Worm (Caenorhabditis elegans) whole organism, young adult: ENCODE results near the gene tag-153.

Experiments
- B0019.2 ChIP-seq: fragments of 200-800 bp; sonication (Bioruptor generic); conservative IDR thresholded peaks from 2 replicates; pipeline ENCODE4 v1.3.6; 2022; ENCODE audit warnings: missing genetic modification reagents, missing genetic modification characterization, missing compliant biosample characterization
- C17E4.6 ChIP-seq: fragments of 200-800 bp; sonication (Bioruptor generic); IDR thresholded peaks from 2 replicates; pipeline ENCODE4 v1.3.6; 2022; ENCODE audit warnings: missing genetic modification reagents, missing genetic modification characterization, missing compliant biosample characterization
- F10E7.11 ChIP-seq: sonication (generic microtip); optimal IDR thresholded peaks from 2 replicates; lab custom pipeline; 2017; ENCODE audit warnings: mild to moderate bottlenecking, missing genetic modification characterization, moderate library complexity, missing compliant biosample characterization
- F39B2.1 ChIP-seq: fragments of 200-800 bp; sonication (Bioruptor generic); IDR thresholded peaks from 2 replicates; pipeline ENCODE4 v1.3.6; 2022; ENCODE audit warnings: missing genetic modification reagents, missing genetic modification characterization, missing compliant biosample characterization
- K12H6.12 ChIP-seq: fragments of 200-800 bp; sonication (Bioruptor generic); optimal IDR thresholded peaks from 2 replicates; lab custom pipeline; 2018; ENCODE audit warnings: mild to moderate bottlenecking, missing genetic modification characterization, missing compliant biosample characterization
- Y67H2A.10 ChIP-seq: fragments of 200-800 bp; sonication (Bioruptor generic); conservative IDR thresholded peaks from 2 replicates; pipeline ENCODE4 v1.3.6; 2022; ENCODE audit warnings: missing genetic modification reagents, missing genetic modification characterization, missing compliant biosample characterization
- ZK185.1 ChIP-seq: sonication (generic microtip); optimal IDR thresholded peaks from 2 replicates; lab custom pipeline; 2016; ENCODE audit warnings: mild to moderate bottlenecking, missing genetic modification characterization, missing compliant biosample characterization; ENCODE audit not compliant: poor library complexity, severe bottlenecking
- atf-7 ChIP-seq: sonication (generic microtip); optimal IDR thresholded peaks from 2 replicates; lab custom pipeline; 2017; ENCODE audit warnings: mild to moderate bottlenecking, missing genetic modification characterization, missing compliant biosample characterization
- ceh-27 ChIP-seq: fragments of 200-800 bp; sonication (Bioruptor generic); optimal IDR thresholded peaks from 2 replicates; lab custom pipeline; 2018; ENCODE audit warnings: mild to moderate bottlenecking, missing genetic modification characterization, moderate library complexity, missing compliant biosample characterization
- ceh-58 ChIP-seq: fragments of 200-800 bp; sonication (Bioruptor generic); IDR thresholded peaks from 2 replicates; pipeline ENCODE4 v1.3.6; 2022; ENCODE audit warnings: missing genetic modification characterization, missing compliant biosample characterization
- ceh-91 ChIP-seq: fragments of 200-800 bp; sonication (Bioruptor generic); IDR thresholded peaks from 2 replicates; pipeline ENCODE4 v1.3.6; 2022; ENCODE audit warnings: missing genetic modification reagents, missing genetic modification characterization, missing compliant biosample characterization
- chd-7 ChIP-seq: sonication (generic microtip); optimal IDR thresholded peaks from 2 replicates; lab custom pipeline; 2016; ENCODE audit warnings: mild to moderate bottlenecking, missing genetic modification characterization, moderate library complexity, missing compliant biosample characterization
- dpl-1 ChIP-seq: fragments of 150-350 bp; optimal IDR thresholded peaks from 2 replicates; lab custom pipeline; 2014; ENCODE audit warnings: missing biosample characterization, missing genetic modification reagents, missing genetic modification characterization
- efl-1 ChIP-seq: fragments of 150-350 bp; optimal IDR thresholded peaks from 2 replicates; lab custom pipeline; 2014; ENCODE audit warnings: missing biosample characterization, missing genetic modification reagents, missing genetic modification characterization
- egrh-3 ChIP-seq: fragments of 200-800 bp; sonication (Bioruptor generic); IDR thresholded peaks from 2 replicates; pipeline ENCODE4 v1.3.6; 2022; ENCODE audit warnings: missing genetic modification reagents, missing genetic modification characterization, missing compliant biosample characterization
- ets-4 ChIP-seq: fragments of 200-800 bp; sonication (Bioruptor generic); optimal IDR thresholded peaks from 2 replicates; lab custom pipeline; 2018; ENCODE audit warnings: mild to moderate bottlenecking, missing genetic modification characterization, missing compliant biosample characterization
- hmg-1.2 ChIP-seq: fragments of 200-800 bp; sonication (Bioruptor generic); IDR thresholded peaks from 2 replicates; pipeline ENCODE4 v1.3.6; 2022; ENCODE audit warnings: missing genetic modification reagents, missing genetic modification characterization, missing compliant biosample characterization
- hsf-1 ChIP-seq: fragments of 200-800 bp; sonication (Bioruptor generic); IDR thresholded peaks from 2 replicates; pipeline ENCODE4 v1.3.6; 2022; ENCODE audit warnings: missing genetic modification reagents, missing genetic modification characterization, missing compliant biosample characterization
- lag-1 ChIP-seq: fragments of 200-800 bp; sonication (Bioruptor generic); IDR thresholded peaks from 2 replicates; pipeline ENCODE4 v1.3.6; 2022; ENCODE audit warnings: missing genetic modification reagents, missing genetic modification characterization, missing compliant biosample characterization
- lin-26 ChIP-seq: fragments of 200-800 bp; sonication (Bioruptor generic); IDR thresholded peaks from 2 replicates; pipeline ENCODE4 v1.3.6; 2022; ENCODE audit warnings: missing genetic modification reagents, missing genetic modification characterization, missing compliant biosample characterization
- lin-35 ChIP-seq, 3 experiments: fragments of 150-350 bp in 2 of 3; sonication (generic microtip) in 1 of 3; optimal IDR thresholded peaks; 2 replicates each; lab custom pipeline; 2014 to 2018; ENCODE audit warnings: missing biosample characterization in 3 of 3, missing genetic modification characterization in 3 of 3, missing genetic modification reagents in 3 of 3
- lin-40 ChIP-seq: sonication (generic microtip); optimal IDR thresholded peaks from 2 replicates; lab custom pipeline; 2016; ENCODE audit warnings: missing genetic modification characterization, mild to moderate bottlenecking, missing compliant biosample characterization, missing genotype, missing genetic modification reagents
- lin-54 ChIP-seq: fragments of 200-800 bp; sonication (Bioruptor generic); optimal IDR thresholded peaks from 2 replicates; lab custom pipeline; 2018; ENCODE audit warnings: mild to moderate bottlenecking, missing genetic modification characterization, missing compliant biosample characterization
- lir-1 ChIP-seq: fragments of 200-800 bp; sonication (Bioruptor generic); conservative IDR thresholded peaks from 2 replicates; pipeline ENCODE4 v1.3.6; 2022; ENCODE audit warnings: missing genetic modification reagents, missing genetic modification characterization, missing compliant biosample characterization
- lsl-1 ChIP-seq: fragments of 200-800 bp; sonication (Bioruptor generic); optimal IDR thresholded peaks from 2 replicates; lab custom pipeline; 2018; ENCODE audit warnings: mild to moderate bottlenecking, missing genetic modification characterization, moderate library complexity, missing compliant biosample characterization
- madf-3 ChIP-seq: fragments of 200-800 bp; sonication (Bioruptor generic); IDR thresholded peaks from 2 replicates; pipeline ENCODE4 v1.3.6; 2022; ENCODE audit warnings: missing genetic modification reagents, missing genetic modification characterization, missing compliant biosample characterization
- madf-6 ChIP-seq: fragments of 200-800 bp; sonication (Bioruptor generic); IDR thresholded peaks from 2 replicates; pipeline ENCODE4 v1.3.6; 2022; ENCODE audit warnings: missing genetic modification reagents, missing genetic modification characterization, missing compliant biosample characterization
- mel-28 ChIP-seq: sonication (generic microtip); optimal IDR thresholded peaks from 2 replicates; lab custom pipeline; 2016; ENCODE audit warnings: borderline replicate concordance, mild to moderate bottlenecking, missing genetic modification characterization, missing compliant biosample characterization
- nfya-1 ChIP-seq: sonication (generic microtip); optimal IDR thresholded peaks from 2 replicates; lab custom pipeline; 2017; ENCODE audit warnings: antibody characterized with exemption, missing compliant biosample characterization, missing genetic modification characterization, borderline replicate concordance; ENCODE audit not compliant: insufficient read depth
- nfya-2 ChIP-seq: fragments of 200-800 bp; sonication (Bioruptor generic); IDR thresholded peaks from 2 replicates; pipeline ENCODE4 v1.3.6; 2022; ENCODE audit warnings: missing genetic modification reagents, missing genetic modification characterization, missing compliant biosample characterization
- nfyb-1 ChIP-seq: fragments of 200-800 bp; sonication (Bioruptor generic); IDR thresholded peaks from 2 replicates; pipeline ENCODE4 v1.3.6; 2022; ENCODE audit warnings: missing genetic modification reagents, missing genetic modification characterization, missing compliant biosample characterization
- nhr-80 ChIP-seq: sonication (generic microtip); optimal IDR thresholded peaks from 2 replicates; lab custom pipeline; 2016; ENCODE audit warnings: missing genetic modification characterization, missing compliant biosample characterization
- snpc-1.1 ChIP-seq: sonication (generic microtip); optimal IDR thresholded peaks from 2 replicates; lab custom pipeline; 2017; ENCODE audit warnings: missing genetic modification characterization, mild to moderate bottlenecking, missing compliant biosample characterization, antibody characterized with exemption, moderate library complexity, missing genotype, missing genetic modification reagents; ENCODE audit not compliant: insufficient read depth
- snpc-4 ChIP-seq, 5 experiments: fragments of 150-350 bp in 1 of 5; sonication (generic microtip) in 4 of 5; optimal IDR thresholded peaks; 2 replicates each; lab custom pipeline; 2014 to 2018; ENCODE audit warnings: missing genetic modification characterization in 5 of 5, missing biosample characterization in 3 of 5, antibody characterized with exemption in 2 of 5, mild to moderate bottlenecking in 2 of 5, missing compliant biosample characterization in 2 of 5, missing genotype in 2 of 5, moderate library complexity in 2 of 5, missing genetic modification reagents in 1 of 5
- somi-1 ChIP-seq: fragments of 200-800 bp; sonication (Bioruptor generic); optimal IDR thresholded peaks from 2 replicates; lab custom pipeline; 2018; ENCODE audit warnings: mild to moderate bottlenecking, missing genetic modification characterization, missing compliant biosample characterization
- unc-130 ChIP-seq: sonication (generic microtip); optimal IDR thresholded peaks from 2 replicates; lab custom pipeline; 2016; ENCODE audit warnings: missing genetic modification reagents, missing genetic modification characterization, missing compliant biosample characterization
- ztf-18 ChIP-seq: sonication (generic microtip); optimal IDR thresholded peaks from 2 replicates; lab custom pipeline; 2016; ENCODE audit warnings: missing genotype, mild to moderate bottlenecking, missing genetic modification characterization, missing compliant biosample characterization
- ztf-3 ChIP-seq: fragments of 200-800 bp; sonication (Bioruptor generic); optimal IDR thresholded peaks from 2 replicates; lab custom pipeline; 2018; ENCODE audit warnings: mild to moderate bottlenecking, missing genetic modification characterization, missing compliant biosample characterization

Gene tag-153

DNA sequence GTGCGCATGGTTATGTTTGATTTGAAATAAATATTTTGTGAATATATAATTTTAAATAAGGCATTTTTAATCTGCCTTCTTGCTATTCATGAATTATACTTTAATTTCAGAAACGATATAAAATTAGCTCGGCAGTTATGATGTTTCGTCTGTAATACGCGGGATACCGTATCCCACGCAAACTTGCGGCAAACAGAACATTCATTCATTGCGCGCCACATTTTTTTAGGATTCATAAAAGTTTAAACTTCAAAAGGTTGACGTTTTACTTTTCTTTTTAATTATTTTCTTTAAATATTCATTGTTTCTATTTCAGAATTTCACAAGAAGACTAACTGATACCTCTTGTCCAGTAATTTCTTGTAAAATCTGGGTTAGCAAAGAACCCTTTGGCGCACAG lies at the start of gene tag-153:
Gene tag-153 (plus strand): TSS at position 200 of the 400 bp plus-strand sequence.
- TF ChIP-seq ceh-91 (no peak), snpc-1.1 (tag; lab: Kevin White, UChicago) (no peak), unc-130 (GFP tag; lab: Kevin White, UChicago) (no peak), madf-3 (GFP tag; lab: Robert Waterston, UW) (no peak), C17E4.6 (GFP tag; lab: Robert Waterston, UW) (no peak), nfyb-1 (GFP tag; lab: Robert Waterston, UW) (no peak), lin-54 (no peak), madf-6 (GFP tag; lab: Robert Waterston, UW) (peak; percentile 62; the same call in 1 of the 2 replicates), lin-26 (GFP tag; lab: Robert Waterston, UW) (no peak), lin-40 (tag; lab: Kevin White, UChicago) (no peak), mel-28 (tag; lab: Kevin White, UChicago) (no peak), dpl-1 (GFP tag; lab: Kevin White, UChicago) (peak; percentile 17), nfya-1 (no peak), efl-1 (GFP tag; lab: Kevin White, UChicago) (peak; percentile 66), ceh-58 (GFP tag; lab: Robert Waterston, UW) (no peak)
- TF ChIP-seq, all 124 proteins: peak for 3

DNA sequence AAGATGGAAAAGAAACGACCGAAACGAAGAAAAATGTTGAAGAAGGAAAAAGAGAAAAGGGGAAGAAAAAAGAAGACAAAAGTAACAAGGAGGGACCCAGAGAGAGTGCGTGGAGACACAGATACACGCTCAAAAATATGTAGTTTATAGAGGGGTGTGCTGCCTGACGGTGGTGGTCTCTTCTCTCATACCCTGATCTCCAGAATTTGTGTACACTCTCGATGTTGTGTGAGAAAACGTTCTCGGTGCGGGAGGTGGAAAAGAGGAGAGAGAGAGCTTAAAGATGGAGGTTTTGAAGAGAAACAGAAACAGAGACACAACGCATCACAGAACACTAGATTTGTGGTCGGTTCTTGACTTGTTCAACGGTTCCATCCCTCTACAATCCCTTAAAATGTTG lies 49.3 kb upstream of the tag-153 start:
- TF ChIP-seq ceh-27 (GFP tag; lab: Kevin White, UChicago) (peak; percentile 81), F10E7.11 (tag; lab: Kevin White, UChicago) (no peak), egrh-3 (GFP tag; lab: Robert Waterston, UW) (0 out of 2 replicates have a peak, but pooled peaks have one; percentile 22), snpc-4 (GFP tag; optimal IDR thresholded peaks at IDR 0.05; lab: Kevin White, UChicago) (peak; percentile 5), snpc-4 (tag; optimal IDR thresholded peaks at IDR 0.05; lab: Kevin White, UChicago) (no peak), lag-1 (GFP tag; lab: Robert Waterston, UW) (no peak), nfyb-1 (GFP tag; lab: Robert Waterston, UW) (0 out of 2 replicates have a peak, but pooled peaks have one; percentile 59), dpl-1 (GFP tag; lab: Kevin White, UChicago) (no peak), hmg-1.2 (peak; percentile 66; the same call in 1 of the 2 replicates), F39B2.1 (GFP tag; lab: Robert Waterston, UW) (no peak), ZK185.1 (peak; percentile 12), lsl-1 (GFP tag; lab: Kevin White, UChicago) (no peak), somi-1 (GFP tag; lab: Kevin White, UChicago) (peak; percentile 62), atf-7 (tag; lab: Kevin White, UChicago) (peak; percentile 9), chd-7 (tag; lab: Kevin White, UChicago) (peak; percentile 42), K12H6.12 (tag; lab: Kevin White, UChicago) (peak; percentile 51), lin-40 (tag; lab: Kevin White, UChicago) (peak; percentile 68), ceh-91 (no peak)
- TF ChIP-seq, all 124 proteins: peak for 11

DNA sequence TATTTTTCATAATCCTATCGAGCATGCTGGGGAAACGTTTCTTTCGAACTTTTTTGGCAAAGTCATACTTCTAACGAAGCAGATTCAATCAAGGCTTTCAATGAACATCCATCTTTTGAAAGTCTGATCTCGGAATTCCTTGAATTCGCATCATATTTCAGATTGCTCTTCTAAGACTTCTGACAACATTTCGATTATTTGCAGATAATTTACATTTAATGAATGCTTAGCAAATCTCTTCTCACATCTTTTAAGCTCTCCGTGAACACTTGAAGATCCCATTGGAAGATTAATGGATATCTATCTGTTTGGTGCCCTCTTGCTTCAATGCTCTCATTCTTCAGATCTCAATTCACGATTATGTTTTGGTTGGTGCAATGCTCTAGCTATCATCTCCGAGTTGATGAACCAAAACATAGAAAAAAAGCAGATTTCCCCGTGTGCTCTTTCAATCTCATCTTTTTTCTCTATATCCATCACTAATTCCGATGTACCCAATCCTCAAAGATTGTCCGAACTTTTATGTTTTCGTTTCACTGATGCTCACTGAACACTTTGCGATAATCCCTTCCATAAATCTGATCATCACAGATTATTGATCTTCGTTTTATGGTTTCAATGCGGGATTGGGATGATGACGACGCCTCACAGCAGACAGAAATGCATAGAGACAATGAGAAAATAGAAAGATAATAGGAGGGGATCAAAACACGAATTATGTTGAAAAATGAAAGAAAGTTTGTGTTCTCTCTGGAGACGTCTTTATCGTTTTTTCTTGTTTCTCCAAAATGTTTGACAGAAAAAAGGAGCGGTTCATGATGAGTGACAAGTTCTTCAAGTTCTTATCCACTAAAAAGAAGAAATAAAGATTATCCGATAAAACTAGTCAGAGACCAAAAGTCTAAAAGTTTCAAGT lies 48.5 kb upstream of the tag-153 start:
- no peak for TF ChIP-seq hsf-1 (GFP tag; lab: Robert Waterston, UW)
- no peak for TF ChIP-seq ztf-18 (tag; lab: Kevin White, UChicago)
- TF ChIP-seq lir-1 (GFP tag; lab: Robert Waterston, UW), result no peak
- no peak for TF ChIP-seq mel-28 (tag; lab: Kevin White, UChicago)
- TF ChIP-seq ceh-58 (GFP tag; lab: Robert Waterston, UW), result no peak
- no peak for TF ChIP-seq nhr-80 (tag; lab: Kevin White, UChicago)
- no peak for TF ChIP-seq lin-35 (GFP tag; optimal IDR thresholded peaks at IDR 0.05; lab: Kevin White, UChicago)
- TF ChIP-seq B0019.2 (GFP tag; lab: Robert Waterston, UW), result no peak
- TF ChIP-seq ets-4 (GFP tag; lab: Kevin White, UChicago), result no peak
- TF ChIP-seq ztf-3 (GFP tag; lab: Kevin White, UChicago), result no peak
- no peak for TF ChIP-seq Y67H2A.10
- no peak for TF ChIP-seq nfya-2
- TF ChIP-seq nfyb-1 (GFP tag; lab: Robert Waterston, UW), result no peak
- TF ChIP-seq, all 124 proteins: peak for 0
